Worm (Caenorhabditis elegans) whole organism, L4 larva: ENCODE results near the gene taf-11.1.

Source experiments
- D1046.2 ChIP-seq: fragments of 200-800 bp; sonication (Bioruptor generic); IDR thresholded peaks from 2 replicates; pipeline ENCODE4 v1.3.6; 2022; ENCODE audit warnings: missing genetic modification characterization, missing compliant biosample characterization
- F10B5.3 ChIP-seq: sonication (generic microtip); optimal IDR thresholded peaks from 2 replicates; lab custom pipeline; 2016; ENCODE audit warnings: mild to moderate bottlenecking, missing genetic modification characterization, missing compliant biosample characterization
- F37D6.2 ChIP-seq: sonication (generic microtip); optimal IDR thresholded peaks from 2 replicates; lab custom pipeline; 2016; ENCODE audit warnings: mild to moderate bottlenecking, missing genetic modification characterization, missing compliant biosample characterization
- F44E2.7 ChIP-seq: fragments of 200-800 bp; sonication (Bioruptor generic); IDR thresholded peaks from 2 replicates; pipeline ENCODE4 v2.1.2; 2022; ENCODE audit warnings: missing genetic modification characterization, missing compliant biosample characterization
- Y105C5A.15 ChIP-seq: fragments of 200-800 bp; sonication (Bioruptor generic); IDR thresholded peaks from 2 replicates; pipeline ENCODE4 v1.3.6; 2022; ENCODE audit warnings: missing genetic modification characterization, missing compliant biosample characterization
- Y5F2A.4 ChIP-seq: fragments of 200-800 bp; sonication (Bioruptor generic); optimal IDR thresholded peaks from 2 replicates; lab custom pipeline; 2018; ENCODE audit warnings: mild to moderate bottlenecking, missing genetic modification characterization, missing compliant biosample characterization
- aha-1 ChIP-seq: fragments of 150-350 bp; peaks from one replicate; lab custom pipeline; 2014; ENCODE audit warnings: missing biosample characterization, missing genetic modification characterization
- aly-2 ChIP-seq: sonication (generic microtip); optimal IDR thresholded peaks from 2 replicates; lab custom pipeline; 2018; ENCODE audit warnings: missing biosample characterization, missing genetic modification characterization
- ama-1 ChIP-seq: fragments of 150-350 bp; optimal IDR thresholded peaks from 2 replicates; lab custom pipeline; 2014; ENCODE audit warnings: inconsistent platforms, mixed read lengths
- ceh-32 ChIP-seq: sonication (generic microtip); optimal IDR thresholded peaks from 2 replicates; lab custom pipeline; 2016; ENCODE audit warnings: mild to moderate bottlenecking, missing genetic modification characterization, missing compliant biosample characterization; ENCODE audit not compliant: poor library complexity
- ceh-44 ChIP-seq: fragments of 200-800 bp; sonication (Bioruptor generic); IDR thresholded peaks from 2 replicates; pipeline ENCODE4 v1.3.6; 2022; ENCODE audit warnings: missing genetic modification reagents, missing genetic modification characterization, missing compliant biosample characterization
- ces-1 ChIP-seq: fragments of 150-350 bp; sonication (generic microtip); optimal IDR thresholded peaks from 4 replicates; lab custom pipeline; 2014; ENCODE audit warnings: missing biosample characterization, missing genetic modification reagents, missing genetic modification characterization
- daf-16 ChIP-seq, 3 experiments: sonication (generic microtip); optimal IDR thresholded peaks; 2 replicates each; lab custom pipeline; 2016 to 2017; ENCODE audit warnings: missing genetic modification characterization in 3 of 3, missing genetic modification reagents in 3 of 3, mild to moderate bottlenecking in 2 of 3, missing compliant biosample characterization in 2 of 3, missing biosample characterization in 1 of 3, moderate library complexity in 1 of 3
- daf-8 ChIP-seq: fragments of 200-800 bp; sonication (Bioruptor generic); IDR thresholded peaks from 2 replicates; pipeline ENCODE4 v1.3.6; 2022; ENCODE audit warnings: missing genetic modification characterization, missing compliant biosample characterization
- dmd-8 ChIP-seq: fragments of 200-800 bp; sonication (Bioruptor generic); IDR thresholded peaks from 2 replicates; pipeline ENCODE4 v1.3.6; 2022; ENCODE audit warnings: missing genetic modification characterization, missing compliant biosample characterization
- dmd-9 ChIP-seq: fragments of 200-800 bp; sonication (Bioruptor generic); IDR thresholded peaks from 2 replicates; pipeline ENCODE4 v1.3.6; 2022; ENCODE audit warnings: missing genetic modification reagents, missing genetic modification characterization, missing compliant biosample characterization
- dpl-1 ChIP-seq: fragments of 150-350 bp; optimal IDR thresholded peaks from 2 replicates; lab custom pipeline; 2014; ENCODE audit warnings: missing biosample characterization, missing genetic modification reagents, missing genetic modification characterization
- duxl-1 ChIP-seq: sonication (generic microtip); optimal IDR thresholded peaks from 2 replicates; lab custom pipeline; 2016; ENCODE audit warnings: mild to moderate bottlenecking, missing genetic modification characterization, moderate library complexity, missing compliant biosample characterization; ENCODE audit not compliant: poor library complexity
- dve-1 ChIP-seq: sonication (generic microtip); optimal IDR thresholded peaks from 2 replicates; lab custom pipeline; 2017; ENCODE audit warnings: antibody characterized with exemption, mild to moderate bottlenecking, missing genetic modification characterization, missing compliant biosample characterization; ENCODE audit not compliant: insufficient read depth
- egl-27 ChIP-seq: sonication (generic microtip); optimal IDR thresholded peaks from 3 replicates; lab custom pipeline; 2017; ENCODE audit warnings: missing biosample characterization, missing genetic modification reagents, missing genetic modification characterization
- egl-43 ChIP-seq: fragments of 200-800 bp; sonication (Bioruptor generic); IDR thresholded peaks from 2 replicates; pipeline ENCODE4 v1.3.6; 2022; ENCODE audit warnings: missing genetic modification reagents, missing genetic modification characterization, missing compliant biosample characterization
- gei-8 ChIP-seq: fragments of 200-800 bp; sonication (Bioruptor generic); optimal IDR thresholded peaks from 2 replicates; lab custom pipeline; 2018; ENCODE audit warnings: mild to moderate bottlenecking, missing genetic modification characterization, missing compliant biosample characterization
- hif-1 ChIP-seq, 2 experiments: sonication (generic microtip); optimal IDR thresholded peaks; 2 replicates each; lab custom pipeline; 2016 to 2017; ENCODE audit warnings: missing compliant biosample characterization in 2 of 2, missing genetic modification characterization in 2 of 2, missing genetic modification reagents in 2 of 2, missing genotype in 2 of 2, mild to moderate bottlenecking in 1 of 2
- hlh-30 ChIP-seq: sonication (generic microtip); optimal IDR thresholded peaks from 2 replicates; lab custom pipeline; 2017; ENCODE audit warnings: antibody characterized with exemption, mild to moderate bottlenecking, missing genetic modification characterization, missing compliant biosample characterization; ENCODE audit not compliant: insufficient read depth
- hmg-1.1 ChIP-seq: fragments of 200-800 bp; sonication (Bioruptor generic); IDR thresholded peaks from 2 replicates; pipeline ENCODE4 v1.3.6; 2022; ENCODE audit warnings: missing genetic modification reagents, missing genetic modification characterization, missing compliant biosample characterization
- jun-1 ChIP-seq: fragments of 150-350 bp; optimal IDR thresholded peaks from 2 replicates; lab custom pipeline; 2014; ENCODE audit warnings: missing biosample characterization, missing genetic modification reagents, missing genetic modification characterization
- lim-7 ChIP-seq: fragments of 200-800 bp; sonication (Bioruptor generic); IDR thresholded peaks from 2 replicates; pipeline ENCODE4 v1.3.6; 2022; ENCODE audit warnings: missing genetic modification characterization, missing compliant biosample characterization
- lir-3 ChIP-seq: sonication (generic microtip); optimal IDR thresholded peaks from 2 replicates; lab custom pipeline; 2016; ENCODE audit warnings: mild to moderate bottlenecking, missing genetic modification characterization, missing compliant biosample characterization
- lsy-2 ChIP-seq, 2 experiments: fragments of 150-350 bp in 1 of 2; sonication (generic microtip) in 1 of 2; optimal IDR thresholded peaks; 2 replicates each; lab custom pipeline; 2014 to 2017; ENCODE audit warnings: missing biosample characterization in 2 of 2, missing genetic modification characterization in 2 of 2
- mdl-1 ChIP-seq, 2 experiments: fragments of 150-350 bp in 1 of 2; sonication (generic microtip) in 1 of 2; optimal IDR thresholded peaks; 2 replicates each; lab custom pipeline; 2014 to 2017; ENCODE audit warnings: missing biosample characterization in 2 of 2, missing genetic modification characterization in 2 of 2
- mep-1 ChIP-seq: fragments of 150-350 bp; sonication (generic microtip); optimal IDR thresholded peaks from 3 replicates; lab custom pipeline; 2014; ENCODE audit warnings: missing biosample characterization, missing genetic modification characterization
- mes-2 ChIP-seq: sonication (generic microtip); optimal IDR thresholded peaks from 2 replicates; lab custom pipeline; 2016; ENCODE audit warnings: missing genotype, mild to moderate bottlenecking, missing genetic modification characterization, missing compliant biosample characterization; ENCODE audit not compliant: poor library complexity, severe bottlenecking
- nhr-10 ChIP-seq: fragments of 150-350 bp; optimal IDR thresholded peaks from 2 replicates; lab custom pipeline; 2014; ENCODE audit warnings: missing biosample characterization, missing genetic modification characterization
- nhr-102 ChIP-seq: sonication (generic microtip); optimal IDR thresholded peaks from 2 replicates; lab custom pipeline; 2016; ENCODE audit warnings: mild to moderate bottlenecking, missing genetic modification characterization, moderate library complexity, missing compliant biosample characterization
- nhr-11 ChIP-seq: fragments of 150-350 bp; optimal IDR thresholded peaks from 2 replicates; lab custom pipeline; 2014; ENCODE audit warnings: missing biosample characterization, missing genetic modification characterization
- nhr-237 ChIP-seq: sonication (generic microtip); optimal IDR thresholded peaks from 2 replicates; lab custom pipeline; 2017; ENCODE audit warnings: missing biosample characterization, missing genetic modification characterization
- nhr-25 ChIP-seq: sonication (generic microtip); optimal IDR thresholded peaks from 2 replicates; lab custom pipeline; 2017; ENCODE audit warnings: missing genetic modification characterization, mild to moderate bottlenecking, missing compliant biosample characterization, antibody characterized with exemption, moderate library complexity, borderline replicate concordance; ENCODE audit not compliant: insufficient read depth
- php-3 ChIP-seq: fragments of 200-800 bp; sonication (Bioruptor generic); IDR thresholded peaks from 2 replicates; pipeline ENCODE4 v1.3.6; 2022; ENCODE audit warnings: missing genetic modification reagents, missing genetic modification characterization, missing compliant biosample characterization
- saeg-2 ChIP-seq: fragments of 200-800 bp; sonication (Bioruptor generic); IDR thresholded peaks from 2 replicates; pipeline ENCODE4 v1.3.6; 2022; ENCODE audit warnings: missing genetic modification reagents, missing genetic modification characterization, missing compliant biosample characterization
- skn-1 ChIP-seq: fragments of 150-350 bp; optimal IDR thresholded peaks from 2 replicates; lab custom pipeline; 2014; ENCODE audit warnings: missing biosample characterization, missing genetic modification characterization
- snpc-1.2 ChIP-seq: fragments of 200-800 bp; sonication (Bioruptor generic); IDR thresholded peaks from 2 replicates; pipeline ENCODE4 v1.3.6; 2022; ENCODE audit warnings: missing genetic modification reagents, missing genetic modification characterization, missing compliant biosample characterization
- spr-3 ChIP-seq: fragments of 200-800 bp; sonication (Bioruptor generic); optimal IDR thresholded peaks from 2 replicates; lab custom pipeline; 2018; ENCODE audit warnings: mild to moderate bottlenecking, missing genetic modification characterization, missing compliant biosample characterization
- tag-97 ChIP-seq: fragments of 200-800 bp; sonication (Bioruptor generic); IDR thresholded peaks from 2 replicates; pipeline ENCODE4 v1.3.6; 2022; ENCODE audit warnings: missing genetic modification characterization, missing compliant biosample characterization
- unc-130 ChIP-seq: sonication (generic microtip); optimal IDR thresholded peaks from 2 replicates; lab custom pipeline; 2016; ENCODE audit warnings: missing genetic modification reagents, missing genetic modification characterization, missing compliant biosample characterization
- unc-39 ChIP-seq: sonication (generic microtip); optimal IDR thresholded peaks from 2 replicates; lab custom pipeline; 2017; ENCODE audit warnings: missing biosample characterization, missing genetic modification characterization
- vab-7 ChIP-seq: fragments of 200-800 bp; sonication (Bioruptor generic); IDR thresholded peaks from 2 replicates; pipeline ENCODE4 v1.3.6; 2022; ENCODE audit warnings: missing genetic modification reagents, missing genetic modification characterization, missing compliant biosample characterization

The taf-11.1 gene

ce11 chrX:4222200-4222599 lies 32.8 kb upstream of the taf-11.1 start:
- TF ChIP-seq D1046.2 (GFP tag; lab: Robert Waterston, UW) (no peak), mep-1 (tag; lab: Kevin White, UChicago) (peak; percentile 15), nhr-11 (tag; lab: Kevin White, UChicago) (peak; percentile 44), lsy-2 (tag; optimal IDR thresholded peaks at IDR 0.05; lab: Kevin White, UChicago) (peak in 1 of 2 experiments; percentile 62)
- TF ChIP-seq, all 104 proteins: peak for 3

- peak in 1 of 2 experiments; percentile 53 for TF ChIP-seq mdl-1 (tag; optimal IDR thresholded peaks at IDR 0.05; lab: Kevin White, UChicago)
- no peak for TF ChIP-seq daf-8 (GFP tag; lab: Robert Waterston, UW)
- no peak for TF ChIP-seq ceh-44 (GFP tag; lab: Robert Waterston, UW)
- peak; percentile 84 for TF ChIP-seq egl-43
- no peak for TF ChIP-seq Y5F2A.4 (GFP tag; lab: Kevin White, UChicago)
- TF ChIP-seq jun-1 = peak; percentile 32
- TF ChIP-seq duxl-1 (tag; lab: Kevin White, UChicago) = peak; percentile 40
- TF ChIP-seq daf-16 (GFP tag; optimal IDR thresholded peaks at IDR 0.05; lab: Kevin White, UChicago) = peak; percentile 56 to 86
- peak; percentile 51 for TF ChIP-seq daf-16 (tag; optimal IDR thresholded peaks at IDR 0.05; lab: Kevin White, UChicago)
- peak; percentile 98 for TF ChIP-seq hmg-1.1 (GFP tag; lab: Robert Waterston, UW)
- peak; percentile 71 to 79 for TF ChIP-seq lsy-2 (tag; optimal IDR thresholded peaks at IDR 0.05; lab: Kevin White, UChicago)
- peak; percentile 96 for TF ChIP-seq ama-1 (lab: Kevin White, UChicago)
- no peak for TF ChIP-seq ces-1
- peak; percentile 80 for TF ChIP-seq F10B5.3 (tag; lab: Kevin White, UChicago)
- no peak for TF ChIP-seq snpc-1.2
- peak; percentile 74 for TF ChIP-seq dve-1 (tag; lab: Kevin White, UChicago)
- 0 out of 2 replicates have a peak, but pooled peaks have one; percentile 52 for TF ChIP-seq lim-7 (GFP tag; lab: Robert Waterston, UW)
- TF ChIP-seq lir-3 (tag; lab: Kevin White, UChicago) = peak; percentile 44
- peak; percentile 61 for TF ChIP-seq mep-1 (tag; lab: Kevin White, UChicago)
- TF ChIP-seq F37D6.2 (tag; lab: Kevin White, UChicago) = peak; percentile 67
- TF ChIP-seq dpl-1 (GFP tag; lab: Kevin White, UChicago) = peak; percentile 10
- TF ChIP-seq F44E2.7 (GFP tag; lab: Robert Waterston, UW) = 0 out of 2 replicates have a peak, but pooled peaks have one; percentile 29
- no peak for TF ChIP-seq Y105C5A.15 (GFP tag; lab: Robert Waterston, UW)
- peak; percentile 66; the same call in 1 of the 2 replicates for TF ChIP-seq dmd-8 (GFP tag; lab: Robert Waterston, UW)
- TF ChIP-seq unc-39 (tag; lab: Kevin White, UChicago) = no peak
- peak; percentile 46 for TF ChIP-seq mes-2
- TF ChIP-seq nhr-11 (tag; lab: Kevin White, UChicago) = peak; percentile 17
- no peak for TF ChIP-seq egl-27 (tag; lab: Kevin White, UChicago)
- TF ChIP-seq saeg-2 (GFP tag; lab: Robert Waterston, UW) = peak; percentile 63
- no peak for TF ChIP-seq nhr-237
- TF ChIP-seq ceh-32 (tag; lab: Kevin White, UChicago) = peak; percentile 62
- TF ChIP-seq hif-1 (tag; optimal IDR thresholded peaks at IDR 0.05; lab: Kevin White, UChicago) = peak; percentile 11 to 43
- TF ChIP-seq nhr-102 (tag; lab: Kevin White, UChicago) = peak; percentile 88
- no peak for TF ChIP-seq gei-8 (GFP tag; lab: Kevin White, UChicago)
- peak; percentile 9 for TF ChIP-seq unc-130
- peak; percentile 51 for TF ChIP-seq hlh-30 (tag; lab: Kevin White, UChicago)
- TF ChIP-seq nhr-10 (tag; lab: Kevin White, UChicago) = no peak
- TF ChIP-seq aha-1 = peak; percentile 99
- TF ChIP-seq nhr-25 = peak; percentile 81
- no peak for TF ChIP-seq dmd-9 (GFP tag; lab: Robert Waterston, UW)
- no peak for TF ChIP-seq vab-7 (GFP tag; lab: Robert Waterston, UW)
- peak; percentile 83 for TF ChIP-seq php-3
- no peak for TF ChIP-seq tag-97 (GFP tag; lab: Robert Waterston, UW)
- TF ChIP-seq spr-3 (GFP tag; lab: Kevin White, UChicago) = peak; percentile 76
- no peak for TF ChIP-seq skn-1 (tag; lab: Kevin White, UChicago)
- no peak for TF ChIP-seq aly-2
Measured at ce11 chrX:4222779-4223387, 32.1 kb upstream of the taf-11.1 start.
